Worm (Caenorhabditis elegans) whole organism, L1 larva: Measurements from ENCODE around the gene ncx-3.
A peak's percentile ranks its signal among the peaks of the same experiment; 100 is the strongest.

ENCODE experiments used
- C04F5.9 ChIP-seq: sonication (generic microtip); optimal IDR thresholded peaks from 2 replicates; lab custom pipeline; 2016; ENCODE audit warnings: missing genetic modification characterization, missing compliant biosample characterization
- C16A3.4 ChIP-seq: fragments of 150-350 bp; optimal IDR thresholded peaks from 2 replicates; lab custom pipeline; 2014; ENCODE audit warnings: missing biosample characterization, missing genetic modification characterization
- aha-1 ChIP-seq: fragments of 150-350 bp; optimal IDR thresholded peaks from 2 replicates; lab custom pipeline; 2014; ENCODE audit warnings: missing biosample characterization, missing genetic modification characterization
- ceh-8 ChIP-seq: fragments of 200-800 bp; sonication (Bioruptor generic); optimal IDR thresholded peaks from 2 replicates; lab custom pipeline; 2018; ENCODE audit warnings: mild to moderate bottlenecking, missing genetic modification characterization, moderate library complexity, missing compliant biosample characterization
- ceh-88 ChIP-seq: fragments of 200-800 bp; sonication (Bioruptor generic); IDR thresholded peaks from 2 replicates; pipeline ENCODE4 v1.3.6; 2022; ENCODE audit warnings: missing genetic modification characterization, missing compliant biosample characterization
- ces-1 ChIP-seq: fragments of 150-350 bp; optimal IDR thresholded peaks from 2 replicates; lab custom pipeline; 2014; ENCODE audit warnings: missing biosample characterization, missing genetic modification reagents, missing genetic modification characterization
- efl-1 ChIP-seq, 4 experiments: fragments of 150-350 bp; optimal IDR thresholded peaks in 3 of 4; peaks in 1 of 4; 1 replicate in 1 of 4; 2 replicates in 3 of 4; lab custom pipeline; 2014; ENCODE audit warnings: missing biosample characterization in 2 of 4, missing genetic modification characterization in 2 of 4, missing genetic modification reagents in 2 of 4
- efl-3 ChIP-seq: fragments of 200-800 bp; sonication (Bioruptor generic); optimal IDR thresholded peaks from 2 replicates; lab custom pipeline; 2018; ENCODE audit warnings: mild to moderate bottlenecking, missing genetic modification characterization, missing compliant biosample characterization
- elt-2 ChIP-seq: sonication (generic microtip); optimal IDR thresholded peaks from 2 replicates; lab custom pipeline; 2016; ENCODE audit warnings: missing genetic modification characterization, mild to moderate bottlenecking, inconsistent platforms, missing compliant biosample characterization, missing genetic modification reagents
- elt-3 ChIP-seq, 6 experiments: fragments of 150-350 bp in 1 of 6; sonication (generic microtip); optimal IDR thresholded peaks; 2 replicates each; lab custom pipeline; 2017 to 2018; ENCODE audit warnings: missing biosample characterization in 6 of 6, missing genetic modification characterization in 6 of 6, inconsistent platforms in 1 of 6
- grh-1 ChIP-seq: fragments of 200-800 bp; sonication (Bioruptor generic); IDR thresholded peaks from 2 replicates; pipeline ENCODE4 v1.3.6; 2022; ENCODE audit warnings: missing genetic modification reagents, missing genetic modification characterization, missing compliant biosample characterization
- irx-1 ChIP-seq: sonication (generic microtip); optimal IDR thresholded peaks from 2 replicates; lab custom pipeline; 2016; ENCODE audit warnings: missing genetic modification characterization, missing compliant biosample characterization
- jun-1 ChIP-seq: fragments of 150-350 bp; optimal IDR thresholded peaks from 2 replicates; lab custom pipeline; 2014; ENCODE audit warnings: missing biosample characterization, missing genetic modification reagents, missing genetic modification characterization
- lin-13 ChIP-seq: fragments of 150-350 bp; optimal IDR thresholded peaks from 2 replicates; lab custom pipeline; 2014; ENCODE audit warnings: missing biosample characterization, missing genetic modification reagents, missing genetic modification characterization
- lin-14 ChIP-seq: fragments of 200-800 bp; sonication (Bioruptor generic); optimal IDR thresholded peaks from 2 replicates; lab custom pipeline; 2018; ENCODE audit warnings: mild to moderate bottlenecking, missing genetic modification characterization, moderate library complexity, missing compliant biosample characterization
- lin-15B ChIP-seq: fragments of 150-350 bp; sonication (generic microtip); optimal IDR thresholded peaks from 3 replicates; lab custom pipeline; 2014; ENCODE audit warnings: missing biosample characterization, missing genetic modification characterization
- lin-35 ChIP-seq, 2 experiments: fragments of 150-350 bp; optimal IDR thresholded peaks; 2 replicates each; lab custom pipeline; 2014; ENCODE audit warnings: missing biosample characterization in 2 of 2, missing genetic modification characterization in 2 of 2, missing genetic modification reagents in 2 of 2
- mdl-1 ChIP-seq, 2 experiments: fragments of 150-350 bp; optimal IDR thresholded peaks; 2 replicates each; lab custom pipeline; 2014 to 2017; ENCODE audit warnings: missing biosample characterization in 2 of 2, missing genetic modification characterization in 2 of 2, inconsistent platforms in 1 of 2
- mef-2 ChIP-seq: fragments of 150-350 bp; optimal IDR thresholded peaks from 2 replicates; lab custom pipeline; 2014; ENCODE audit warnings: missing biosample characterization, missing genetic modification characterization
- mep-1 ChIP-seq: fragments of 150-350 bp; optimal IDR thresholded peaks from 2 replicates; lab custom pipeline; 2014; ENCODE audit warnings: missing biosample characterization, missing genetic modification characterization
- nhr-11 ChIP-seq: fragments of 150-350 bp; optimal IDR thresholded peaks from 2 replicates; lab custom pipeline; 2014; ENCODE audit warnings: missing biosample characterization, missing genetic modification characterization
- nhr-19 ChIP-seq: fragments of 200-800 bp; sonication (Bioruptor generic); conservative IDR thresholded peaks from 2 replicates; pipeline ENCODE4 v1.3.6; 2022; ENCODE audit warnings: missing genetic modification characterization, missing compliant biosample characterization
- nhr-20 ChIP-seq: sonication (generic microtip); optimal IDR thresholded peaks from 2 replicates; lab custom pipeline; 2016; ENCODE audit warnings: mild to moderate bottlenecking, missing genetic modification characterization, missing compliant biosample characterization
- nhr-28 ChIP-seq: fragments of 150-350 bp; optimal IDR thresholded peaks from 2 replicates; lab custom pipeline; 2014; ENCODE audit warnings: missing biosample characterization, missing genetic modification characterization
- nhr-71 ChIP-seq: sonication (generic microtip); optimal IDR thresholded peaks from 2 replicates; lab custom pipeline; 2016; ENCODE audit warnings: mild to moderate bottlenecking, missing genetic modification characterization, moderate library complexity, missing compliant biosample characterization
- nhr-77 ChIP-seq: fragments of 150-350 bp; optimal IDR thresholded peaks from 2 replicates; lab custom pipeline; 2014; ENCODE audit warnings: missing biosample characterization, missing genetic modification characterization
- nhr-85 ChIP-seq: sonication (generic microtip); peaks from one replicate; lab custom pipeline; 2016; ENCODE audit warnings: missing genetic modification characterization, inconsistent platforms, missing compliant biosample characterization
- nhr-90 ChIP-seq: sonication (generic microtip); optimal IDR thresholded peaks from 2 replicates; lab custom pipeline; 2016; ENCODE audit warnings: mild to moderate bottlenecking, missing genetic modification characterization, missing compliant biosample characterization; ENCODE audit not compliant: poor library complexity
- snpc-4 ChIP-seq: fragments of 150-350 bp; optimal IDR thresholded peaks from 2 replicates; lab custom pipeline; 2014; ENCODE audit warnings: missing biosample characterization, missing genetic modification characterization
- sox-4 ChIP-seq: sonication (generic microtip); optimal IDR thresholded peaks from 2 replicates; lab custom pipeline; 2016; ENCODE audit warnings: missing genetic modification characterization, missing compliant biosample characterization
- sptf-1 ChIP-seq: fragments of 150-350 bp; optimal IDR thresholded peaks from 2 replicates; lab custom pipeline; 2014; ENCODE audit warnings: missing biosample characterization, missing genetic modification characterization
- vab-15 ChIP-seq: sonication (generic microtip); optimal IDR thresholded peaks from 2 replicates; lab custom pipeline; 2017; ENCODE audit warnings: missing genotype, mild to moderate bottlenecking, missing genetic modification characterization, missing compliant biosample characterization
- ztf-4 ChIP-seq: fragments of 150-350 bp; optimal IDR thresholded peaks from 2 replicates; lab custom pipeline; 2014; ENCODE audit warnings: missing biosample characterization, missing genetic modification characterization

ncx-3 gene

DNA sequence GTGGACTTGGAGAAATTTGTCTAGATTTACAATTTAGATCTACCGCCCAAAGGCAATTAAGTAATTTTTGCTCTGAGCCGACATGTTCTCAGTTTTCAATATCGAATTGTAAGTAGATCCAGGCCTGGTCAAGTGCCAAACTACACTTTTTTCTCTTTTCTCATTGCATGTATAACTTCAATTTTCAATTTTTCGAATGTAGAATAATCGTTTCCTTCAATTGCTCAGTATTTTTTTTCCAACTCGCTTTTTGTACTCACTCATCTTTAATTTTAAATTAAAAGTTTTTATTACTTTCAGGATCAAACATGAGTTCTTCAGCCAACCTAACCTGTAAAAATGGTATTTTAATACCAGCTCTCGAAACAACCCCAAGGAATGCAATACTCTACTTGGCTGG lies at the start of gene ncx-3:
Gene ncx-3 (plus strand): TSS at position 301 of the 400 bp plus-strand sequence.
- TF ChIP-seq vab-15 (tag; lab: Kevin White, UChicago) (no peak), nhr-28 (tag; lab: Kevin White, UChicago) (no peak), nhr-19 (GFP tag; lab: Robert Waterston, UW) (no peak), lin-13 (no peak), jun-1 (tag; lab: Kevin White, UChicago) (no peak), snpc-4 (tag; lab: Kevin White, UChicago) (no peak), mef-2 (tag; lab: Kevin White, UChicago) (no peak), nhr-11 (no peak), irx-1 (no peak), mep-1 (tag; lab: Kevin White, UChicago) (no peak), sox-4 (tag; lab: Kevin White, UChicago) (no peak), ces-1 (GFP tag; lab: Kevin White, UChicago) (no peak), nhr-77 (tag; lab: Kevin White, UChicago) (no peak), nhr-71 (no peak)

DNA sequence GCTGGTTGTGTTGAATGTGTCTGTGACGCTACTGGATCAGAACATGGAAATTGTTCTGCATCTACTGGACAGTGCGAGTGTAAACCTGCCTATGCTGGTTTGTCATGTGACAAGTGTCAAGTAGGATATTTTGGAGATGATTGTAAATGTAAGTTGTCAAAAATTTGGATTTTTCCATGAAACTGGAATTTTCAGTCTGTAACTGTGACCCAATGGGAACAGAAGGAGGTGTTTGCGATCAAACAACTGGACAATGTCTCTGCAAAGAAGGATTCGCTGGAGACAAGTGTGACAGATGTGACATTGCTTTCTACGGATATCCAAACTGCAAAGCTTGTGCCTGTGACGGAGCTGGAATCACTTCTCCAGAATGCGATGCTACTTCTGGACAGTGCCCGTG lies 47.9 kb upstream of the ncx-3 start:
- no peak for TF ChIP-seq nhr-11
- no peak for TF ChIP-seq efl-3
- no peak for TF ChIP-seq lin-13
- TF ChIP-seq aha-1 (tag; lab: Kevin White, UChicago): no peak
- no peak for TF ChIP-seq ztf-4 (tag; lab: Kevin White, UChicago)
- TF ChIP-seq ces-1 (GFP tag; lab: Kevin White, UChicago): no peak
- TF ChIP-seq nhr-90 (tag; lab: Kevin White, UChicago): no peak
- TF ChIP-seq, all 84 proteins: peak for 0

DNA sequence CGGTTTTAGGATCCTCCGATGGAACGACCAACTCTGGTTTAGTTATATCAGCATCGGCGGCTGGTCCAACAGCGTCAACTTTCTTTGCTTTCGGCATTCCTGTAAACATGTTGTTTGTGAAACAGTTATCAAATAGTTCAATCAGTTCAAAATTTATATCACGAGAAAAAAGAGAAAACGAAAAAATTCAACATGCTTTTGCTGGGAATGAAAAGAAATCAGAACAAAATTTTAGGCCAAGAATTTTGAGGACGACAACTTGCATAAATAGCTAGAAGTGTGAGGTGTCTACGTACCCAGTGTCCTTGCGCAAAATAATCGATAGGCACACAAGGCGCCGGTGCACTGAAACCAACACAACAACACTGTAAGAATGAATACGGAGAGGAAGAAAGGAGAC lies 36.1 kb upstream of the ncx-3 start, which contains the start of gene K08C7.4:
Gene K08C7.4 (minus strand): TSS at position 101 of the 400 bp plus-strand sequence.
- TF ChIP-seq nhr-90 (tag; lab: Kevin White, UChicago): no peak

DNA sequence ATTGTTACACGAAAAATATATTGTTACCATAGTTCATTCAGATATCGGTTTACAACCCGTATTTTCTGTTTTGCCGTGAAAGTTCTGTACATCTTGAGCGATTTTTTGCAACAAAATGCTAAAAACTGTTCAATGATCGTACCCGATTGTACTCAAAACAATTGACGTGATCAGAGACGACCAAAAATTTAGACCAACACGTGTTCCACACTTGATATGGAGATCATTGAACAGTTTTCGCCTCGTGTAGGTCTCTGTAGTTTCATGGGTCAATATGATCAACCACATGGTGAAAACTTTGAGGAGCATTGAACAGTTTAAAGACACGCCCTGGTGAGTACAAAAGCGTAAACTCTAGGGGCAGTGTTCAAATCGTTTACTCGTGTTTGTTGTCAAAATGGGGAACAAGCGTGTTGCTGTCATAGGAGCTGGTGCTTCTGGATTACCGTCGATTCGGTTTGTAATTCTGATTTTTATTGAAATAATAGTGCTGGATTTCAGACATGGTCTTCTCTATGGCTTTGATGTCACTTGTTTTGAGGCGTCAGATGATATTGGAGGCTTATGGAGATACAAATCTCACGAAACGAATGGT lies 34.2 kb upstream of the ncx-3 start, which contains the start of gene fmo-2:
Gene fmo-2 (plus strand): TSS at position 370 of the 595 bp plus-strand sequence.
- no peak for TF ChIP-seq sptf-1
- TF ChIP-seq aha-1 (tag; lab: Kevin White, UChicago): no peak
- TF ChIP-seq efl-1 (optimal IDR thresholded peaks at IDR 0.05; lab: Kevin White, UChicago): no peak
- TF ChIP-seq efl-1 (GFP tag; optimal IDR thresholded peaks at IDR 0.05 in 1 of 2; lab: Kevin White, UChicago): no peak
- TF ChIP-seq elt-3 (tag; optimal IDR thresholded peaks at IDR 0.05; lab: Kevin White, UChicago): peak in 1 of 6 experiments; percentile 42
- TF ChIP-seq ceh-88: no peak
- TF ChIP-seq C04F5.9 (tag; lab: Kevin White, UChicago): no peak
- TF ChIP-seq lin-15B (tag; lab: Kevin White, UChicago): no peak
- TF ChIP-seq ceh-8 (GFP tag; lab: Kevin White, UChicago): no peak
- TF ChIP-seq nhr-19 (GFP tag; lab: Robert Waterston, UW): peak; percentile 40; the same call in 1 of the 2 replicates
- peak in 1 of 2 experiments; percentile 69 for TF ChIP-seq lin-35 (GFP tag; optimal IDR thresholded peaks at IDR 0.05; lab: Kevin White, UChicago)
- peak; percentile 41 for TF ChIP-seq nhr-85
- no peak for TF ChIP-seq ces-1 (GFP tag; lab: Kevin White, UChicago)
- peak in 1 of 2 experiments; percentile 94 for TF ChIP-seq mdl-1 (tag; optimal IDR thresholded peaks at IDR 0.05; lab: Kevin White, UChicago)
- peak; percentile 54 for TF ChIP-seq nhr-20 (tag; lab: Kevin White, UChicago)
- TF ChIP-seq C16A3.4 (tag; lab: Kevin White, UChicago): peak; percentile 29
- TF ChIP-seq grh-1 (GFP tag; lab: Robert Waterston, UW): no peak
- peak; percentile 28 for TF ChIP-seq jun-1 (tag; lab: Kevin White, UChicago)
- TF ChIP-seq ztf-4 (tag; lab: Kevin White, UChicago): no peak
- no peak for TF ChIP-seq elt-2 (tag; lab: Kevin White, UChicago)
- peak; percentile 50 for TF ChIP-seq lin-14 (GFP tag; lab: Kevin White, UChicago)
